Worm (Caenorhabditis elegans) whole organism, L2 larva: ENCODE measurements around the gene uroc-1.

Source experiments
- C34F6.9 ChIP-seq: fragments of 150-350 bp; optimal IDR thresholded peaks from 2 replicates; lab custom pipeline; 2014; ENCODE audit warnings: missing biosample characterization, missing genetic modification characterization
- F13H6.1 ChIP-seq: sonication (generic microtip); optimal IDR thresholded peaks from 2 replicates; lab custom pipeline; 2016; ENCODE audit warnings: missing genetic modification characterization, missing compliant biosample characterization
- R02D3.7 ChIP-seq: fragments of 150-350 bp; optimal IDR thresholded peaks from 2 replicates; lab custom pipeline; 2014; ENCODE audit warnings: missing biosample characterization, missing genetic modification characterization
- ZK546.5 ChIP-seq: sonication (generic microtip); optimal IDR thresholded peaks from 2 replicates; lab custom pipeline; 2017; ENCODE audit warnings: missing biosample characterization, missing genetic modification characterization
- alr-1 ChIP-seq: fragments of 150-350 bp; optimal IDR thresholded peaks from 2 replicates; lab custom pipeline; 2014; ENCODE audit warnings: missing biosample characterization, missing genetic modification characterization
- aly-2 ChIP-seq: fragments of 150-350 bp; optimal IDR thresholded peaks from 2 replicates; lab custom pipeline; 2014; ENCODE audit warnings: missing biosample characterization, missing genetic modification characterization
- ama-1 ChIP-seq: fragments of 150-350 bp; optimal IDR thresholded peaks from 2 replicates; lab custom pipeline; 2018; ENCODE audit warnings: inconsistent platforms
- blmp-1 ChIP-seq: sonication (generic microtip); optimal IDR thresholded peaks from 2 replicates; lab custom pipeline; 2017; ENCODE audit warnings: missing genetic modification characterization, mild to moderate bottlenecking, missing compliant biosample characterization, antibody characterized with exemption, moderate library complexity; ENCODE audit not compliant: insufficient read depth
- ceh-16 ChIP-seq: fragments of 150-350 bp; optimal IDR thresholded peaks from 2 replicates; lab custom pipeline; 2014; ENCODE audit warnings: missing biosample characterization, missing genetic modification characterization
- ceh-82 ChIP-seq: fragments of 150-350 bp; optimal IDR thresholded peaks from 2 replicates; lab custom pipeline; 2014; ENCODE audit warnings: missing biosample characterization, missing genetic modification characterization
- crh-2 ChIP-seq: sonication (generic microtip); optimal IDR thresholded peaks from 2 replicates; lab custom pipeline; 2017; ENCODE audit warnings: missing biosample characterization, missing genetic modification characterization
- egl-27 ChIP-seq: sonication (generic microtip); optimal IDR thresholded peaks from 3 replicates; lab custom pipeline; 2017; ENCODE audit warnings: missing biosample characterization, missing genetic modification reagents, missing genetic modification characterization
- elt-1 ChIP-seq: fragments of 150-350 bp; optimal IDR thresholded peaks from 2 replicates; lab custom pipeline; 2014; ENCODE audit warnings: missing biosample characterization, missing genetic modification characterization
- fos-1 ChIP-seq: fragments of 150-350 bp; optimal IDR thresholded peaks from 2 replicates; lab custom pipeline; 2014; ENCODE audit warnings: missing biosample characterization, missing genetic modification characterization
- gmeb-1 ChIP-seq: fragments of 150-350 bp; optimal IDR thresholded peaks from 2 replicates; lab custom pipeline; 2014; ENCODE audit warnings: missing biosample characterization, missing genetic modification characterization
- lin-11 ChIP-seq: fragments of 150-350 bp; sonication (generic microtip); optimal IDR thresholded peaks from 2 replicates; lab custom pipeline; 2014; ENCODE audit warnings: missing biosample characterization, missing genetic modification characterization, inconsistent platforms, mixed read lengths
- lin-13 ChIP-seq: fragments of 150-350 bp; optimal IDR thresholded peaks from 2 replicates; lab custom pipeline; 2014; ENCODE audit warnings: missing biosample characterization, missing genetic modification reagents, missing genetic modification characterization
- lin-39 ChIP-seq: fragments of 150-350 bp; optimal IDR thresholded peaks from 2 replicates; lab custom pipeline; 2014; ENCODE audit warnings: missing biosample characterization, missing genetic modification reagents, missing genetic modification characterization
- lsy-2 ChIP-seq, 2 experiments: fragments of 150-350 bp in 1 of 2; sonication (generic microtip) in 1 of 2; optimal IDR thresholded peaks; 2 replicates each; lab custom pipeline; 2014 to 2017; ENCODE audit warnings: missing biosample characterization in 2 of 2, missing genetic modification characterization in 2 of 2
- mab-5 ChIP-seq: fragments of 150-350 bp; optimal IDR thresholded peaks from 2 replicates; lab custom pipeline; 2014; ENCODE audit warnings: missing biosample characterization, missing genetic modification characterization
- mbf-1 ChIP-seq: sonication (generic microtip); optimal IDR thresholded peaks from 2 replicates; lab custom pipeline; 2017; ENCODE audit warnings: missing biosample characterization, missing genetic modification characterization
- mdl-1 ChIP-seq, 2 experiments: fragments of 150-350 bp in 1 of 2; sonication (generic microtip) in 1 of 2; optimal IDR thresholded peaks; 2 replicates each; lab custom pipeline; 2017; ENCODE audit warnings: missing biosample characterization in 2 of 2, missing genetic modification characterization in 2 of 2
- nhr-10 ChIP-seq: sonication (generic microtip); optimal IDR thresholded peaks from 2 replicates; lab custom pipeline; 2017; ENCODE audit warnings: missing biosample characterization, missing genetic modification characterization
- nhr-11 ChIP-seq: fragments of 150-350 bp; optimal IDR thresholded peaks from 2 replicates; lab custom pipeline; 2014; ENCODE audit warnings: missing biosample characterization, missing genetic modification characterization
- nhr-12 ChIP-seq: fragments of 150-350 bp; optimal IDR thresholded peaks from 2 replicates; lab custom pipeline; 2014; ENCODE audit warnings: missing biosample characterization, missing genetic modification characterization
- nhr-129 ChIP-seq: fragments of 150-350 bp; optimal IDR thresholded peaks from 2 replicates; lab custom pipeline; 2014; ENCODE audit warnings: missing biosample characterization, missing genetic modification characterization
- nhr-21 ChIP-seq: fragments of 150-350 bp; optimal IDR thresholded peaks from 2 replicates; lab custom pipeline; 2014; ENCODE audit warnings: missing biosample characterization, missing genetic modification characterization
- nhr-23 ChIP-seq: fragments of 150-350 bp; optimal IDR thresholded peaks from 2 replicates; lab custom pipeline; 2014; ENCODE audit warnings: missing biosample characterization, missing genetic modification reagents, missing genetic modification characterization
- nhr-237 ChIP-seq: fragments of 150-350 bp; optimal IDR thresholded peaks from 2 replicates; lab custom pipeline; 2014; ENCODE audit warnings: missing biosample characterization, missing genetic modification characterization
- nhr-25 ChIP-seq: fragments of 150-350 bp; sonication (generic microtip); optimal IDR thresholded peaks from 3 replicates; lab custom pipeline; 2014; ENCODE audit warnings: missing biosample characterization, missing genetic modification characterization
- nhr-6 ChIP-seq: fragments of 150-350 bp; optimal IDR thresholded peaks from 2 replicates; lab custom pipeline; 2014; ENCODE audit warnings: missing biosample characterization, missing genetic modification characterization
- peb-1 ChIP-seq: fragments of 150-350 bp; optimal IDR thresholded peaks from 2 replicates; lab custom pipeline; 2014; ENCODE audit warnings: missing biosample characterization, missing genetic modification characterization
- sem-4 ChIP-seq: fragments of 150-350 bp; optimal IDR thresholded peaks from 2 replicates; lab custom pipeline; 2014; ENCODE audit warnings: missing biosample characterization, missing genetic modification reagents, missing genetic modification characterization
- skn-1 ChIP-seq: sonication (generic microtip); optimal IDR thresholded peaks from 2 replicates; lab custom pipeline; 2017; ENCODE audit warnings: missing biosample characterization, missing genetic modification characterization
- sma-3 ChIP-seq: sonication (generic microtip); optimal IDR thresholded peaks from 2 replicates; lab custom pipeline; 2016; ENCODE audit warnings: missing genetic modification reagents, missing genetic modification characterization, missing compliant biosample characterization
- sma-9 ChIP-seq, 2 experiments: fragments of 150-350 bp in 1 of 2; sonication (generic microtip) in 1 of 2; optimal IDR thresholded peaks; 2 replicates each; lab custom pipeline; 2014 to 2016; ENCODE audit warnings: missing genetic modification characterization in 2 of 2, mild to moderate bottlenecking in 1 of 2, missing biosample characterization in 1 of 2, missing compliant biosample characterization in 1 of 2, missing genetic modification reagents in 1 of 2, moderate library complexity in 1 of 2
- unc-39 ChIP-seq: fragments of 150-350 bp; optimal IDR thresholded peaks from 2 replicates; lab custom pipeline; 2014; ENCODE audit warnings: missing biosample characterization, missing genetic modification characterization
- unc-55 ChIP-seq: fragments of 150-350 bp; sonication (generic microtip); optimal IDR thresholded peaks from 3 replicates; lab custom pipeline; 2014; ENCODE audit warnings: missing biosample characterization, missing genetic modification reagents, missing genetic modification characterization
- unc-62 ChIP-seq: fragments of 150-350 bp; optimal IDR thresholded peaks from 2 replicates; lab custom pipeline; 2014; ENCODE audit warnings: missing biosample characterization, missing genetic modification reagents, missing genetic modification characterization
- zag-1 ChIP-seq: fragments of 150-350 bp; optimal IDR thresholded peaks from 2 replicates; lab custom pipeline; 2014; ENCODE audit warnings: missing biosample characterization, missing genetic modification characterization
- ztf-1 ChIP-seq: fragments of 200-800 bp; sonication (Bioruptor generic); conservative IDR thresholded peaks from 2 replicates; pipeline ENCODE4 v1.3.6; 2022; ENCODE audit warnings: missing genetic modification characterization, missing compliant biosample characterization
- ztf-11 ChIP-seq: sonication (generic microtip); optimal IDR thresholded peaks from 2 replicates; lab custom pipeline; 2017; ENCODE audit warnings: missing biosample characterization, missing genetic modification characterization
- ztf-4 ChIP-seq: fragments of 150-350 bp; optimal IDR thresholded peaks from 2 replicates; lab custom pipeline; 2014; ENCODE audit warnings: missing biosample characterization, missing genetic modification characterization

The uroc-1 gene

DNA sequence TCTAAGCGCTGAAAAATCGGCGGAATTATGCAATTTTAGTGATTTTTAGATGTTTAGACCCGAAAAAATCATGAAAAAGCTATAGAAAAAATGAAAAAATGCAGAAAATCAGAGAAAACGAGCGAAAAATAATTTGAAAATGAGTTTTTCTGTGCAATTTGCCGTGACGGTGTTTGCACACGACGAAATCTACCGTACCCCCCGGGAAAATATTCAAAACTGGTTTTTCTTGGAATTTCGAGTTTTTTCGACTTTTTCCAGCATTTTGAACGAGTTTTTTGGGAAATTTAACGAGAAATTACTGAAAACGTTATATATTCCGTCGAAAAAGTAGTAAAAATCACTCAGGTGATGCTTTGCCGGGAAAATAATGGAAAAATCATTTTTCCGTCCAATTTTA lies 40.2 kb downstream of the uroc-1 start:
- no peak for TF ChIP-seq crh-2
- no peak for TF ChIP-seq nhr-23 (tag; lab: Kevin White, UChicago)
- no peak for TF ChIP-seq nhr-12 (tag; lab: Kevin White, UChicago)
- TF ChIP-seq blmp-1 (tag; lab: Kevin White, UChicago) = no peak
- TF ChIP-seq ceh-82 (tag; lab: Kevin White, UChicago) = no peak
- no peak for TF ChIP-seq mdl-1 (tag; optimal IDR thresholded peaks at IDR 0.05; lab: Kevin White, UChicago)
- TF ChIP-seq ama-1 (lab: Kevin White, UChicago) = no peak
- TF ChIP-seq lin-13 = no peak
- no peak for TF ChIP-seq skn-1 (tag; lab: Kevin White, UChicago)
- TF ChIP-seq nhr-6 = no peak
- no peak for TF ChIP-seq elt-1 (tag; lab: Kevin White, UChicago)
- TF ChIP-seq alr-1 (tag; lab: Kevin White, UChicago) = no peak
- TF ChIP-seq lsy-2 (tag; optimal IDR thresholded peaks at IDR 0.05; lab: Kevin White, UChicago) = no peak
- no peak for TF ChIP-seq mab-5 (tag; lab: Kevin White, UChicago)
- TF ChIP-seq ZK546.5 = no peak
- TF ChIP-seq, all 48 proteins: peak for 0

DNA sequence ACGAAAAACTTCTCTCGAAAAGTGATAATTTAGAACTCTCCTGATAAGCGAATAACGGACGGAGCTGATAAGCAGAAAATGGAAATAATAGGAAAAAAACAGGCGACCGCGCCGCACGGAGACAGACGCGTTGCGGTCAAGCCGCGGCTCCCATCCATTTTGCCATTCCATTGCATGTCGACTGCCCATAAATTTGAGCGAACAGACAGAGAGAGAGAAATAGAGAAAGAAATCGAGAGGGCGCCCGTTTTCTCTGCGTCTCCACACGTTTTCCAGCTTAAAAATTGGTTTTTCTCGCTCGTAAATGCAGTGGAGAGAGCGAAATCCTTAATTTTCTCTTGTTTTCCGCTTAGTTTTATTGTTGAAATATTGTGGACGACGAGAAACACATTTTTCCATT lies 40.7 kb downstream of the uroc-1 start:
- TF ChIP-seq sma-3 (GFP tag; lab: Kevin White, UChicago) (no peak), fos-1 (peak; percentile 84), peb-1 (tag; lab: Kevin White, UChicago) (no peak), R02D3.7 (tag; lab: Kevin White, UChicago) (no peak), unc-55 (peak; percentile 73), gmeb-1 (tag; lab: Kevin White, UChicago) (peak; percentile 46), ama-1 (lab: Kevin White, UChicago) (no peak), nhr-129 (peak; percentile 61), lsy-2 (tag; optimal IDR thresholded peaks at IDR 0.05; lab: Kevin White, UChicago) (peak in 1 of 2 experiments; percentile 57), sma-9 (GFP tag; optimal IDR thresholded peaks at IDR 0.05; lab: Kevin White, UChicago) (peak; percentile 48), sma-9 (tag; optimal IDR thresholded peaks at IDR 0.05; lab: Kevin White, UChicago) (no peak), crh-2 (peak; percentile 29), mab-5 (tag; lab: Kevin White, UChicago) (peak; percentile 28), egl-27 (tag; lab: Kevin White, UChicago) (peak; percentile 3), C34F6.9 (tag; lab: Kevin White, UChicago) (peak; percentile 75), alr-1 (tag; lab: Kevin White, UChicago) (no peak), lin-39 (tag; lab: Kevin White, UChicago) (no peak), nhr-237 (no peak), lin-13 (peak; percentile 53), sem-4 (peak; percentile 66), lin-11 (tag; lab: Kevin White, UChicago) (peak; percentile 53), F13H6.1 (tag; lab: Kevin White, UChicago) (peak; percentile 57)

DNA sequence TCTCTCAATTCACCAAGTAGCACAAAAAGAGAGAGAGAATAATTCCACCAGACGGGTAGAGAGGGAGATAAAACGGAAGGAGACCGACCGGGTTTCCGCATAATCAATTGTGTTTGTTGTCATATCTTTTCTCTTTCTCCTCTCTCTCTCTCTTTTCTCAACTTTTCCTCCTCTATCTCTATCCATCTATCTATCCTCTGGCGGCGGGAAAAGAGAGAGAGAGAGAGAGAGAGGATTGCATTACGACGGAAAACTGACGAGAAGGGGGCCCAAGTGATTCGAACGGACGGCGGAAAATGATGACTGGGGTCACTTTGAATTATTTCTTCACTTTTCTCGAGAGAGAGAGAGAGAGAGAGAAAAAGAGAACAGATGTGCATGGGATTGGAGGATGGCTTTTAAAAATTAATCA lies 44.5 kb downstream of the uroc-1 start:
- TF ChIP-seq mab-5 (tag; lab: Kevin White, UChicago) (peak; percentile 50), nhr-12 (tag; lab: Kevin White, UChicago) (no peak), blmp-1 (tag; lab: Kevin White, UChicago) (no peak), lin-13 (peak; percentile 42), elt-1 (tag; lab: Kevin White, UChicago) (no peak), sma-9 (GFP tag; optimal IDR thresholded peaks at IDR 0.05; lab: Kevin White, UChicago) (peak; percentile 74), sma-9 (tag; optimal IDR thresholded peaks at IDR 0.05; lab: Kevin White, UChicago) (no peak), sem-4 (peak; percentile 87), unc-39 (tag; lab: Kevin White, UChicago) (no peak), nhr-11 (tag; lab: Kevin White, UChicago) (no peak), ztf-1 (GFP tag; lab: Robert Waterston, UW) (no peak), nhr-129 (peak; percentile 78), nhr-25 (peak; percentile 54), mbf-1 (no peak), nhr-237 (no peak), egl-27 (tag; lab: Kevin White, UChicago) (peak; percentile 31), nhr-6 (peak; percentile 66), ZK546.5 (no peak), C34F6.9 (tag; lab: Kevin White, UChicago) (peak; percentile 79), crh-2 (peak; percentile 72), unc-55 (peak; percentile 42), F13H6.1 (tag; lab: Kevin White, UChicago) (peak; percentile 94), ceh-16 (tag; lab: Kevin White, UChicago) (no peak), nhr-21 (tag; lab: Kevin White, UChicago) (peak; percentile 52), fos-1 (peak; percentile 44), aly-2 (tag; lab: Kevin White, UChicago) (no peak), lin-39 (tag; lab: Kevin White, UChicago) (no peak), lin-11 (tag; lab: Kevin White, UChicago) (no peak), ztf-4 (peak; percentile 34), zag-1 (tag; lab: Kevin White, UChicago) (peak; percentile 59), mdl-1 (tag; optimal IDR thresholded peaks at IDR 0.05; lab: Kevin White, UChicago) (peak in 1 of 2 experiments; percentile 9), nhr-10 (tag; lab: Kevin White, UChicago) (no peak), lsy-2 (tag; optimal IDR thresholded peaks at IDR 0.05; lab: Kevin White, UChicago) (peak; percentile 7 to 69), ztf-11 (tag; lab: Kevin White, UChicago) (no peak), ceh-82 (tag; lab: Kevin White, UChicago) (no peak), ama-1 (lab: Kevin White, UChicago) (no peak), unc-62 (peak; percentile 4), peb-1 (tag; lab: Kevin White, UChicago) (no peak), sma-3 (GFP tag; lab: Kevin White, UChicago) (peak; percentile 59)
